Worm (Caenorhabditis elegans): ENCODE data around the gene csq-1.

DNA sequence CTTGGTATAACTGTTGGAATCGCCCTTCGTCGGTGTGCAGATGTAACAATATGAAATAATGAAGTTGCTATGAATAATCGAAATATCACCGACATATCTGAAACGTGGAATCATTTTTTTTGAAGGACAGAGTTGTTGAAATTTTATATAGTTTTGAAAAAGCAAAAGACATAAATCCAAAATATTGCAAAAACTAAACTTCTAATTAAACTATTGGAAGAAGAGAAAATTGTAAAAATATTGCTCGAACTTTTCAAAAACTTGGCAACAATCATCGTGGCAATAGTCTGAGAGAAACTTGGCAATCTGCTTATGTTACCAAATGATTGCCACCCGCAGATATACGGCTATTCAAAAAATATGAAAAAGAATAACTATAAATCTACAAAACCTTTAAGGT lies 39.3 kb upstream of the csq-1 start, which contains the start of gene F54E4.4:
- TF ChIP-seq nhr-25 (tag; optimal IDR thresholded peaks at IDR 0.05), result no peak
- no peak for TF ChIP-seq lin-15B (tag; optimal IDR thresholded peaks at IDR 0.05)
- no peak for TF ChIP-seq ZK546.5 (tag; optimal IDR thresholded peaks at IDR 0.05)
- TF ChIP-seq zag-1 (tag; optimal IDR thresholded peaks at IDR 0.05), result no peak
- TF ChIP-seq snpc-4 (tag; optimal IDR thresholded peaks at IDR 0.05), result no peak
- TF ChIP-seq pqm-1 (tag; optimal IDR thresholded peaks at IDR 0.05), result no peak
- no peak for TF ChIP-seq nhr-237 (tag; optimal IDR thresholded peaks at IDR 0.05)
- no peak for TF ChIP-seq aly-2 (tag; optimal IDR thresholded peaks at IDR 0.05)
- TF ChIP-seq egl-27 (tag; optimal IDR thresholded peaks at IDR 0.05), result no peak
- TF ChIP-seq hmg-11 (tag; optimal IDR thresholded peaks at IDR 0.05), result no peak
- TF ChIP-seq nhr-76 (tag; optimal IDR thresholded peaks at IDR 0.05), result no peak
- no peak for TF ChIP-seq ztf-4 (tag; optimal IDR thresholded peaks at IDR 0.05)
- TF ChIP-seq ceh-82 (tag; optimal IDR thresholded peaks at IDR 0.05), result no peak
- no peak for TF ChIP-seq ceh-16 (tag; optimal IDR thresholded peaks at IDR 0.05)
